Fruit fly (Drosophila melanogaster) whole organism, wandering third instar larva: ENCODE results near the gene CG12106.

Experiments used
- Abd-B ChIP-seq: fragments of >200 bp; optimal IDR thresholded peaks from 2 replicates; lab custom pipeline; 2017; ENCODE audit warnings: missing biosample characterization, missing genetic modification characterization
- CG9705 ChIP-seq: fragments of 200-800 bp; sonication (Bioruptor generic); optimal IDR thresholded peaks from 2 replicates; lab custom pipeline; 2018; ENCODE audit warnings: missing biosample characterization, mild to moderate bottlenecking, missing genetic modification characterization
- CrebA ChIP-seq: fragments of 200-800 bp; sonication (Bioruptor generic); optimal IDR thresholded peaks from 2 replicates; lab custom pipeline; 2016; ENCODE audit warnings: missing biosample characterization, mild to moderate bottlenecking, missing genetic modification characterization, borderline replicate concordance
- Dfd ChIP-seq: fragments of >200 bp; optimal IDR thresholded peaks from 2 replicates; lab custom pipeline; 2017; ENCODE audit warnings: missing biosample characterization, missing genetic modification characterization
- Dif ChIP-seq: fragments of 200-275, 200-300 bp; sonication (Bioruptor generic); optimal IDR thresholded peaks from 2 replicates; lab custom pipeline; 2018; ENCODE audit warnings: missing biosample characterization, missing genetic modification characterization; ENCODE audit not compliant: partially characterized antibody
- GATAd ChIP-seq: sonication (Bioruptor generic); optimal IDR thresholded peaks from 2 replicates; lab custom pipeline; 2016; ENCODE audit warnings: missing biosample characterization, missing genetic modification characterization
- HLH106 ChIP-seq: fragments of 200-800 bp; optimal IDR thresholded peaks from 3 replicates; lab custom pipeline; 2019; ENCODE audit warnings: missing biosample characterization, mild to moderate bottlenecking, missing genetic modification characterization, moderate library complexity
- Hnf4 ChIP-seq: fragments of 200-800 bp; sonication (Bioruptor generic); optimal IDR thresholded peaks from 2 replicates; lab custom pipeline; 2016; ENCODE audit warnings: missing biosample characterization, mild to moderate bottlenecking, missing genetic modification characterization
- Hr83 ChIP-seq: fragments of 200-300 bp; sonication (Bioruptor generic); optimal IDR thresholded peaks from 2 replicates; lab custom pipeline; 2016; ENCODE audit warnings: missing biosample characterization, mild to moderate bottlenecking, missing genetic modification characterization, moderate library complexity; ENCODE audit not compliant: poor library complexity, severe bottlenecking
- Jra ChIP-seq: sonication (Bioruptor generic); optimal IDR thresholded peaks from 2 replicates; lab custom pipeline; 2016; ENCODE audit warnings: missing biosample characterization, missing genetic modification characterization
- Myc ChIP-seq: fragments of >200 bp; optimal IDR thresholded peaks from 2 replicates; lab custom pipeline; 2017
- N ChIP-seq: fragments of >200 bp; optimal IDR thresholded peaks from 2 replicates; lab custom pipeline; 2018; ENCODE audit warnings: missing biosample characterization, missing external identifiers, missing genetic modification characterization
- OdsH ChIP-seq: fragments of 200-800 bp; sonication (Bioruptor generic); optimal IDR thresholded peaks from 2 replicates; lab custom pipeline; 2016; ENCODE audit warnings: missing biosample characterization, mild to moderate bottlenecking, missing genetic modification characterization
- Rel ChIP-seq, 2 experiments: fragments of 200-800 bp; sonication (Bioruptor generic) in 1 of 2; optimal IDR thresholded peaks; 2 replicates in 1 of 2; 3 replicates in 1 of 2; lab custom pipeline; 2016 to 2019; ENCODE audit warnings: mild to moderate bottlenecking in 2 of 2, missing biosample characterization in 2 of 2, missing genetic modification characterization in 2 of 2, moderate library complexity in 1 of 2
- Sp1 ChIP-seq: fragments of 200-800 bp; sonication (Bioruptor generic); optimal IDR thresholded peaks from 3 replicates; lab custom pipeline; 2019; ENCODE audit warnings: missing biosample characterization, mild to moderate bottlenecking, missing genetic modification characterization, moderate library complexity
- Vsx2 ChIP-seq: fragments of 200-300, 225-300 bp; sonication (Bioruptor generic); optimal IDR thresholded peaks from 2 replicates; lab custom pipeline; 2018; ENCODE audit warnings: missing biosample characterization, missing genetic modification characterization; ENCODE audit not compliant: partially characterized antibody
- br ChIP-seq: fragments of 200-800 bp; sonication (Bioruptor generic); optimal IDR thresholded peaks from 2 replicates; lab custom pipeline; 2016; ENCODE audit warnings: missing biosample characterization, missing genetic modification characterization
- brk ChIP-seq: fragments of 200-800 bp; sonication (Bioruptor generic); optimal IDR thresholded peaks from 2 replicates; lab custom pipeline; 2016; ENCODE audit warnings: missing biosample characterization, mild to moderate bottlenecking, missing genetic modification characterization
- dl ChIP-seq, 2 experiments: fragments of 175-275, 200-275 bp in 1 of 2; fragments of 200-275 bp in 1 of 2; sonication (Bioruptor generic); optimal IDR thresholded peaks; lab custom pipeline; 2018; ENCODE audit warnings: mild to moderate bottlenecking in 2 of 2, missing biosample characterization in 2 of 2, missing genetic modification characterization in 2 of 2, moderate library complexity in 2 of 2; ENCODE audit not compliant: partially characterized antibody in 2 of 2, insufficient read depth in 1 of 2
- dmrt93B ChIP-seq: fragments of 200-800 bp; sonication (Bioruptor generic); optimal IDR thresholded peaks from 2 replicates; lab custom pipeline; 2018; ENCODE audit warnings: missing biosample characterization, mild to moderate bottlenecking, missing genetic modification characterization
- ey ChIP-seq: fragments of 200-800 bp; sonication (Bioruptor generic); optimal IDR thresholded peaks from 2 replicates; lab custom pipeline; 2016; ENCODE audit warnings: missing biosample characterization, missing genetic modification characterization
- foxo ChIP-seq, 2 experiments: fragments of 200-800 bp; sonication (Bioruptor generic); optimal IDR thresholded peaks; 2 replicates in 1 of 2; 3 replicates in 1 of 2; lab custom pipeline; 2016 to 2017; ENCODE audit warnings: missing biosample characterization in 2 of 2, missing genetic modification characterization in 2 of 2
- fru ChIP-seq: fragments of 200-800 bp; sonication (Bioruptor generic); optimal IDR thresholded peaks from 3 replicates; lab custom pipeline; 2016; ENCODE audit warnings: missing biosample characterization, mild to moderate bottlenecking, missing genetic modification characterization
- h ChIP-seq: fragments of 200-800 bp; sonication (Bioruptor generic); optimal IDR thresholded peaks from 3 replicates; lab custom pipeline; 2016; ENCODE audit warnings: missing biosample characterization, mild to moderate bottlenecking, missing genetic modification characterization
- jim ChIP-seq: fragments of 175-275, 200-325 bp; sonication (Bioruptor generic); optimal IDR thresholded peaks from 2 replicates; lab custom pipeline; 2016; ENCODE audit warnings: missing biosample characterization, mild to moderate bottlenecking, missing genetic modification characterization
- psq ChIP-seq: fragments of 200-800 bp; sonication (Bioruptor generic); optimal IDR thresholded peaks from 3 replicates; lab custom pipeline; 2017; ENCODE audit warnings: missing biosample characterization, mild to moderate bottlenecking, missing genetic modification characterization, moderate library complexity
- rgr ChIP-seq: fragments of 200-800 bp; sonication (Bioruptor generic); optimal IDR thresholded peaks from 3 replicates; lab custom pipeline; 2016; ENCODE audit warnings: missing biosample characterization, mild to moderate bottlenecking, missing genetic modification characterization
- sage ChIP-seq: fragments of 200-800 bp; sonication (Bioruptor generic); optimal IDR thresholded peaks from 2 replicates; lab custom pipeline; 2016; ENCODE audit warnings: missing biosample characterization, mild to moderate bottlenecking, missing genetic modification characterization
- sv ChIP-seq: fragments of 200-800 bp; sonication (Bioruptor generic); optimal IDR thresholded peaks from 3 replicates; lab custom pipeline; 2016; ENCODE audit warnings: missing biosample characterization, missing genetic modification characterization
- tai ChIP-seq: sonication (Bioruptor generic); optimal IDR thresholded peaks from 2 replicates; lab custom pipeline; 2016; ENCODE audit warnings: missing biosample characterization, missing genetic modification characterization
- woc ChIP-seq: sonication (Bioruptor generic); optimal IDR thresholded peaks from 2 replicates; lab custom pipeline; 2016; ENCODE audit warnings: missing biosample characterization, mild to moderate bottlenecking, missing genetic modification characterization

CG12106 gene

DNA sequence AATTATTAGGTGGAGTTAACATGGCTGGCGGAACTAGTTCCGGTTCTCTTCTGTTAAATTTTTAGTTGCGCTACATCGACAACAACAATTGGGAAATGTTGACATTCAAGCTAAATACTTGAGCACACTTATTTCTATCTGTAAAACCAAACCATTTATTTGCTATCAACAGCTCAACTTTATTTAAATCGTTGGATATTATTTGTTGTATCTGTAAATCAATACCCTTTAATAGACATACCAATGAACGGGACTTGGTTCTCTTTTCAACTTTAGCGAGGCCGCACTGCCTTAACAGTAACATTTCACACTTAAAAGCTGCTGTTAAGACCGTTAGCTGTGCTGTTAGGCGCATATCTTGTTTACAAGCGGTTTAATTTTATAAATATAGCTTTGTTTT is at the start of gene CG12106:
Gene CG12106 (plus strand): TSS at position 295 of the 400 bp plus-strand sequence.
- TF ChIP-seq h, result peak; percentile 48
- TF ChIP-seq foxo (GFP tag; optimal IDR thresholded peaks at IDR 0.05; lab: Kevin White, UChicago), result peak in 1 of 2 experiments; percentile 63
- peak; percentile 53 for TF ChIP-seq fru
- peak; percentile 54 for TF ChIP-seq Hnf4 (GFP tag; lab: Kevin White, UChicago)
- TF ChIP-seq psq (GFP tag; lab: Kevin White, UChicago), result peak; percentile 8
- no peak for TF ChIP-seq tai (GFP tag; lab: Kevin White, UChicago)
- peak; percentile 49 for TF ChIP-seq CG9705 (GFP tag; lab: Kevin White, UChicago)
- TF ChIP-seq Jra (GFP tag; lab: Kevin White, UChicago), result no peak
- TF ChIP-seq woc (GFP tag; lab: Kevin White, UChicago), result peak; percentile 61
- no peak for TF ChIP-seq Dfd
- peak; percentile 75 for TF ChIP-seq HLH106 (tag; lab: Kevin White, UChicago)
- TF ChIP-seq Sp1 (GFP tag; lab: Kevin White, UChicago), result peak; percentile 54
- TF ChIP-seq br, result peak; percentile 58
- no peak for TF ChIP-seq GATAd (GFP tag; lab: Kevin White, UChicago)
- TF ChIP-seq ey (GFP tag; lab: Kevin White, UChicago), result peak; percentile 52
- TF ChIP-seq dmrt93B (GFP tag; lab: Kevin White, UChicago), result peak; percentile 34
- peak; percentile 58 for TF ChIP-seq rgr (GFP tag; lab: Kevin White, UChicago)
- no peak for TF ChIP-seq sv (GFP tag; lab: Kevin White, UChicago)
- no peak for TF ChIP-seq Dif (GFP tag; lab: Kevin White, UChicago)
- no peak for TF ChIP-seq Rel (GFP tag; optimal IDR thresholded peaks at IDR 0.05; lab: Kevin White, UChicago)
- TF ChIP-seq Rel (tag; optimal IDR thresholded peaks at IDR 0.05; lab: Kevin White, UChicago), result peak; percentile 7

dm6 chrX:9148989-9149522 is 44.6 kb upstream of the CG12106 start, which contains the start of the genes fh and Bap111:
Gene fh, minus strand, starts transcription at chrX:9149071.
Gene Bap111, plus strand, starts transcription at chrX:9149309.
- TF ChIP-seq jim (GFP tag; lab: Kevin White, UChicago) (no peak), GATAd (GFP tag; lab: Kevin White, UChicago) (no peak), Dfd (peak; percentile 48), Myc (lab: Kevin White, UChicago) (peak; percentile 13), CrebA (GFP tag; lab: Kevin White, UChicago) (no peak), h (peak; percentile 6)
- TF ChIP-seq, all 38 proteins: peak for 3

- peak; percentile 61 for TF ChIP-seq h
- no peak for TF ChIP-seq Vsx2 (GFP tag; lab: Kevin White, UChicago)
- no peak for TF ChIP-seq Dif (GFP tag; lab: Kevin White, UChicago)
- peak; percentile 88 for TF ChIP-seq jim (GFP tag; lab: Kevin White, UChicago)
- peak; percentile 47 for TF ChIP-seq Jra (GFP tag; lab: Kevin White, UChicago)
- no peak for TF ChIP-seq brk (GFP tag; lab: Kevin White, UChicago)
- peak; percentile 48 for TF ChIP-seq woc (GFP tag; lab: Kevin White, UChicago)
- TF ChIP-seq dl (GFP tag; optimal IDR thresholded peaks at IDR 0.05; lab: Kevin White, UChicago; ENCODE audit: insufficient read depth in 1 of 2, partially characterized antibody in 2 of 2), result peak in 1 of 2 experiments; percentile 41
- TF ChIP-seq Dfd, result no peak
- peak; percentile 84 for TF ChIP-seq Hr83 (GFP tag; lab: Kevin White, UChicago)
- no peak for TF ChIP-seq Myc (lab: Kevin White, UChicago)
- TF ChIP-seq Rel (GFP tag; optimal IDR thresholded peaks at IDR 0.05; lab: Kevin White, UChicago), result peak; percentile 42
- peak; percentile 69 for TF ChIP-seq Rel (tag; optimal IDR thresholded peaks at IDR 0.05; lab: Kevin White, UChicago)
- peak; percentile 65 for TF ChIP-seq fru
- TF ChIP-seq CG9705 (GFP tag; lab: Kevin White, UChicago), result no peak
- TF ChIP-seq Sp1 (GFP tag; lab: Kevin White, UChicago), result peak; percentile 51
- TF ChIP-seq psq (GFP tag; lab: Kevin White, UChicago), result peak; percentile 41
- peak; percentile 52 for TF ChIP-seq rgr (GFP tag; lab: Kevin White, UChicago)
- peak; percentile 42 for TF ChIP-seq HLH106 (tag; lab: Kevin White, UChicago)
- TF ChIP-seq dmrt93B (GFP tag; lab: Kevin White, UChicago), result no peak
- TF ChIP-seq Abd-B, result no peak
- TF ChIP-seq foxo (GFP tag; optimal IDR thresholded peaks at IDR 0.05; lab: Kevin White, UChicago), result peak in 1 of 2 experiments; percentile 54
- no peak for TF ChIP-seq sage (GFP tag; lab: Kevin White, UChicago)
- peak; percentile 65 for TF ChIP-seq N
- no peak for TF ChIP-seq OdsH (GFP tag; lab: Kevin White, UChicago)
- peak; percentile 9 for TF ChIP-seq ey (GFP tag; lab: Kevin White, UChicago)
- peak; percentile 24 for TF ChIP-seq sv (GFP tag; lab: Kevin White, UChicago)
- TF ChIP-seq, all 38 proteins: peak for 16
Measured at dm6 chrX:9152127-9152598, 41.5 kb upstream of the CG12106 start.
